Fruit fly (Drosophila melanogaster) whole organism, embryonic: ENCODE measurements around the gene CG31068.

ENCODE experiments used
- Ada2b ChIP-seq: fragments of 200-800 bp; sonication (Bioruptor generic); IDR thresholded peaks from 2 replicates; pipeline ENCODE4 v1.3.6; 2022; ENCODE audit warnings: missing biosample characterization, missing genetic modification characterization
- Antp ChIP-seq: fragments of 200-800 bp; sonication (Bioruptor generic); optimal IDR thresholded peaks from 3 replicates; lab custom pipeline; 2016; ENCODE audit warnings: missing biosample characterization, missing genetic modification characterization
- Bgb ChIP-seq: fragments of 200-800 bp; sonication (Bioruptor generic); IDR thresholded peaks from 2 replicates; pipeline ENCODE4 v1.3.6; 2022; ENCODE audit warnings: missing biosample characterization, missing genetic modification characterization; ENCODE audit not compliant: partially characterized antibody
- CG10654 ChIP-seq: fragments of 200-800 bp; sonication (Bioruptor generic); optimal IDR thresholded peaks from 2 replicates; lab custom pipeline; 2016; ENCODE audit warnings: missing biosample characterization, missing genetic modification characterization
- CG11695 ChIP-seq: fragments of 200-800 bp; sonication (Bioruptor generic); IDR thresholded peaks from 3 replicates; pipeline ENCODE4 v1.3.6; 2022; ENCODE audit warnings: missing biosample characterization, missing genetic modification characterization
- CG11696 ChIP-seq: fragments of 200-800 bp; sonication (Bioruptor generic); IDR thresholded peaks from 2 replicates; pipeline ENCODE4 v1.3.6; 2022; ENCODE audit warnings: missing biosample characterization, missing genetic modification characterization
- CG13296 ChIP-seq: fragments of 200-800 bp; sonication (Bioruptor generic); optimal IDR thresholded peaks from 3 replicates; lab custom pipeline; 2018; ENCODE audit warnings: missing biosample characterization, mild to moderate bottlenecking, missing genetic modification characterization
- CG13894 ChIP-seq: fragments of 200-800 bp; sonication (Bioruptor generic); optimal IDR thresholded peaks from 3 replicates; lab custom pipeline; 2018; ENCODE audit warnings: missing biosample characterization, mild to moderate bottlenecking, missing genetic modification characterization, moderate library complexity
- CG14667 ChIP-seq: fragments of 200-800 bp; sonication (Bioruptor generic); IDR thresholded peaks from 2 replicates; pipeline ENCODE4 v1.3.6; 2022; ENCODE audit warnings: missing biosample characterization, missing genetic modification characterization
- CG14965 ChIP-seq: fragments of 200-800 bp; sonication (Bioruptor generic); optimal IDR thresholded peaks from 2 replicates; lab custom pipeline; 2016; ENCODE audit warnings: missing biosample characterization, missing genetic modification characterization, borderline replicate concordance
- CG1603 ChIP-seq: fragments of 200-800 bp; sonication (Bioruptor generic); optimal IDR thresholded peaks from 2 replicates; lab custom pipeline; 2019; ENCODE audit warnings: missing biosample characterization, mild to moderate bottlenecking, missing genetic modification characterization, moderate library complexity
- CG16815 ChIP-seq: fragments of 200-800 bp; sonication (Bioruptor generic); optimal IDR thresholded peaks from 3 replicates; lab custom pipeline; 2017; ENCODE audit warnings: missing biosample characterization, mild to moderate bottlenecking, missing genetic modification characterization
- CG17568 ChIP-seq: fragments of 200-800 bp; sonication (Bioruptor generic); optimal IDR thresholded peaks from 2 replicates; lab custom pipeline; 2018; ENCODE audit warnings: missing biosample characterization, mild to moderate bottlenecking, missing genetic modification characterization, moderate library complexity
- CG17612 ChIP-seq: fragments of 200-800 bp; sonication (Bioruptor generic); IDR thresholded peaks from 2 replicates; pipeline ENCODE4 v1.3.6; 2022; ENCODE audit warnings: missing biosample characterization, missing genetic modification characterization
- CG18764 ChIP-seq: fragments of 200-800 bp; sonication (Bioruptor generic); optimal IDR thresholded peaks from 3 replicates; lab custom pipeline; 2016; ENCODE audit warnings: missing biosample characterization, missing genetic modification characterization
- CG2678 ChIP-seq: fragments of 200-800 bp; sonication (Bioruptor generic); optimal IDR thresholded peaks from 3 replicates; lab custom pipeline; 2019; ENCODE audit warnings: missing biosample characterization, mild to moderate bottlenecking, missing genetic modification characterization, moderate library complexity
- CG30020 ChIP-seq: fragments of 200-800 bp; optimal IDR thresholded peaks from 2 replicates; lab custom pipeline; 2019; ENCODE audit warnings: missing biosample characterization, mild to moderate bottlenecking, missing genetic modification characterization, moderate library complexity
- CG32767 ChIP-seq: fragments of 200-800 bp; sonication (Bioruptor generic); IDR thresholded peaks from 2 replicates; pipeline ENCODE4 v1.3.6; 2022; ENCODE audit warnings: missing biosample characterization, missing genetic modification characterization
- CG34224 ChIP-seq: fragments of 200-800 bp; sonication (Bioruptor generic); IDR thresholded peaks from 3 replicates; pipeline ENCODE4 v1.3.6; 2022; ENCODE audit warnings: missing biosample characterization, missing genetic modification characterization; ENCODE audit not compliant: partially characterized antibody
- CG4424 ChIP-seq: fragments of 200-800 bp; sonication (Bioruptor generic); optimal IDR thresholded peaks from 3 replicates; lab custom pipeline; 2016; ENCODE audit warnings: missing biosample characterization, missing genetic modification characterization
- CG4730 ChIP-seq: fragments of 200-800 bp; sonication (Bioruptor generic); IDR thresholded peaks from 2 replicates; pipeline ENCODE4 v1.3.6; 2022; ENCODE audit warnings: missing biosample characterization, missing genetic modification characterization
- CG7271 ChIP-seq: fragments of 200-800 bp; sonication (Bioruptor generic); optimal IDR thresholded peaks from 2 replicates; lab custom pipeline; 2018; ENCODE audit warnings: missing biosample characterization, mild to moderate bottlenecking, missing genetic modification characterization, moderate library complexity
- CG7839 ChIP-seq: fragments of 200-800 bp; sonication (Bioruptor generic); optimal IDR thresholded peaks from 3 replicates; lab custom pipeline; 2018; ENCODE audit warnings: missing biosample characterization, mild to moderate bottlenecking, missing genetic modification characterization, moderate library complexity
- H2.0 ChIP-seq: fragments of 200-800 bp; sonication (Bioruptor generic); IDR thresholded peaks from 2 replicates; pipeline ENCODE4 v1.3.6; 2022; ENCODE audit warnings: missing biosample characterization, missing genetic modification characterization
- HLH54F ChIP-seq: fragments of 200-800 bp; sonication (Bioruptor generic); optimal IDR thresholded peaks from 3 replicates; lab custom pipeline; 2016; ENCODE audit warnings: missing biosample characterization, missing genetic modification characterization
- HLHmδ ChIP-seq: fragments of 200-800 bp; sonication (Bioruptor generic); optimal IDR thresholded peaks from 2 replicates; lab custom pipeline; 2018; ENCODE audit warnings: missing biosample characterization, mild to moderate bottlenecking, missing genetic modification characterization, moderate library complexity
- HmgD ChIP-seq: fragments of 200-800 bp; sonication (Bioruptor generic); optimal IDR thresholded peaks from 3 replicates; lab custom pipeline; 2016; ENCODE audit warnings: missing biosample characterization, missing genetic modification characterization
- Nf-YC ChIP-seq: fragments of 200-800 bp; optimal IDR thresholded peaks from 3 replicates; lab custom pipeline; 2019; ENCODE audit warnings: missing biosample characterization, mild to moderate bottlenecking, missing genetic modification characterization, moderate library complexity
- NfI ChIP-seq: fragments of 200-800 bp; sonication (Bioruptor generic); optimal IDR thresholded peaks from 3 replicates; lab custom pipeline; 2018; ENCODE audit warnings: missing biosample characterization, mild to moderate bottlenecking, missing genetic modification characterization, moderate library complexity
- Pdp1 ChIP-seq, 2 experiments: fragments of 200-800 bp; sonication (Bioruptor generic); optimal IDR thresholded peaks; 3 replicates each; lab custom pipeline; 2016; ENCODE audit warnings: missing biosample characterization in 2 of 2, missing genetic modification characterization in 2 of 2, mild to moderate bottlenecking in 1 of 2, moderate library complexity in 1 of 2
- Sox102F ChIP-seq: fragments of 200-800 bp; sonication (Bioruptor generic); optimal IDR thresholded peaks from 2 replicates; lab custom pipeline; 2018; ENCODE audit warnings: missing biosample characterization, mild to moderate bottlenecking, missing genetic modification characterization, moderate library complexity
- Spps ChIP-seq: fragments of 200-800 bp; sonication (Bioruptor generic); optimal IDR thresholded peaks from 2 replicates; lab custom pipeline; 2018; ENCODE audit warnings: missing biosample characterization, mild to moderate bottlenecking, missing genetic modification characterization
- Taf1 ChIP-seq: fragments of 200-800 bp; sonication (Bioruptor generic); IDR thresholded peaks from 2 replicates; pipeline ENCODE4 v1.3.6; 2022; ENCODE audit warnings: missing biosample characterization, missing genetic modification characterization
- YL-1 ChIP-seq: fragments of 200-800 bp; sonication (Bioruptor generic); optimal IDR thresholded peaks from 3 replicates; lab custom pipeline; 2017; ENCODE audit warnings: missing biosample characterization, mild to moderate bottlenecking, missing genetic modification characterization
- ap ChIP-seq: fragments of 200-800 bp; sonication (Bioruptor generic); IDR thresholded peaks from 2 replicates; pipeline ENCODE4 v1.3.6; 2022; ENCODE audit warnings: missing biosample characterization, missing genetic modification characterization
- cad ChIP-seq: fragments of >200 bp; optimal IDR thresholded peaks from 2 replicates; lab custom pipeline; 2017; ENCODE audit warnings: missing biosample characterization, missing genetic modification characterization
- chn ChIP-seq: fragments of 200-800 bp; sonication (Bioruptor generic); optimal IDR thresholded peaks from 2 replicates; lab custom pipeline; 2016; ENCODE audit warnings: missing biosample characterization, missing genetic modification characterization
- dimm ChIP-seq: fragments of 200-800 bp; sonication (Bioruptor generic); IDR thresholded peaks from 2 replicates; pipeline ENCODE4 v1.3.6; 2022; ENCODE audit warnings: missing biosample characterization, missing genetic modification characterization
- eyg ChIP-seq: fragments of 200-800 bp; sonication (Bioruptor generic); optimal IDR thresholded peaks from 3 replicates; lab custom pipeline; 2016; ENCODE audit warnings: missing biosample characterization, missing genetic modification characterization
- knrl ChIP-seq: fragments of 200-800 bp; sonication (Bioruptor generic); IDR thresholded peaks from 3 replicates; pipeline ENCODE4 v1.3.6; 2022; ENCODE audit warnings: missing biosample characterization, missing genetic modification characterization; ENCODE audit not compliant: partially characterized antibody
- luna ChIP-seq: fragments of 200-800 bp; sonication (Bioruptor generic); optimal IDR thresholded peaks from 2 replicates; lab custom pipeline; 2016; ENCODE audit warnings: missing biosample characterization, missing genetic modification characterization
- mirr ChIP-seq: fragments of 200-800 bp; sonication (Bioruptor generic); optimal IDR thresholded peaks from 3 replicates; lab custom pipeline; 2018; ENCODE audit warnings: missing biosample characterization, mild to moderate bottlenecking, missing genetic modification characterization
- org-1 ChIP-seq: fragments of 200-800 bp; sonication (Bioruptor generic); optimal IDR thresholded peaks from 2 replicates; lab custom pipeline; 2017; ENCODE audit warnings: missing biosample characterization, missing genetic modification characterization
- p53 ChIP-seq: fragments of 200-800 bp; sonication (Bioruptor generic); optimal IDR thresholded peaks from 2 replicates; lab custom pipeline; 2016; ENCODE audit warnings: missing biosample characterization, missing genetic modification characterization
- run ChIP-seq: fragments of 200-800 bp; sonication (Bioruptor generic); optimal IDR thresholded peaks from 3 replicates; lab custom pipeline; 2018; ENCODE audit warnings: missing biosample characterization, mild to moderate bottlenecking, missing genetic modification characterization
- shn ChIP-seq: fragments of 200-800 bp; sonication (Bioruptor generic); optimal IDR thresholded peaks from 3 replicates; lab custom pipeline; 2016; ENCODE audit warnings: missing biosample characterization, missing genetic modification characterization
- slbo ChIP-seq: fragments of 200-800 bp; sonication (Bioruptor generic); IDR thresholded peaks from 2 replicates; pipeline ENCODE4 v1.3.6; 2022; ENCODE audit warnings: missing biosample characterization, missing genetic modification characterization
- tin ChIP-seq: fragments of 200-800 bp; sonication (Bioruptor generic); optimal IDR thresholded peaks from 3 replicates; lab custom pipeline; 2016; ENCODE audit warnings: missing biosample characterization, missing genetic modification characterization
- trh ChIP-seq: fragments of 200-800 bp; sonication (Bioruptor generic); optimal IDR thresholded peaks from 2 replicates; lab custom pipeline; 2016; ENCODE audit warnings: missing biosample characterization, missing genetic modification characterization
- yki ChIP-seq: fragments of >200 bp; optimal IDR thresholded peaks from 3 replicates; lab custom pipeline; 2018

The CG31068 gene

DNA sequence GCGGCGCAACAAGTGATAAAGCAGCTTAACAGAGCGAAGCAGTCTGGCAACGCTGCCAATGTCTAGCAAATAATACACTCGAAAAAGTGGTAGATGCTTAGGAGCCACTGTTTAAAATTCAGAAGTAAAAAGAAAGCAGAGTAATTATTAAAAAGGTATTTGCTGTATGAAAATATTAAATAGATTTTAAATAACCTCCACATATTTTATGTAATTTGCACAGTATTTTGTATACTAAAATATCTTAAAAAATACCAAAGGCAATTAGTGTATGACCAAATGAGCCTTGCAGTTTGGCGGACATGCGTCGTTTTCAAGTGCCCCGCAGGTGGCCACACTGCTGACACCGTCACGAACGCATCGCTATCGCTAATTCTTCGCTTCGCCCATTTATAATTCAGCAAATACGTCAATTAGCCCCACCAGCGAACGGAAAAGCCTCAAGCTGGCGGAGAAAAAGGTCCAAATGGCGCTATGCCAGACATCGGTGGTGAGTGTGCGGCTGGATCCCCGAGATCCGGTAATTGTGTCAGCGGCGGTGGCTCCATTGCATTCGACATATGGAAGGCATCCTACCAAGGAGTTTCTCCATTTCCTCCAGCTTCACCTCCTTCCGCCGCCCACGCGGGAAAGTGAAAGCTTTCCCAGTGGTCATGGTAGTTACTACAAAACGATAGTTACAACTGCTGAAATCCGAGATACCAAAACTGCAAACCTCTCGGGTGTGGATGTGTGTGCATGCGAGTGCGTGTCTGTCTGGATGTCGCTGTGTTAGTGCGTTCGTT is 19.8 kb downstream of the CG31068 start, which contains the start of gene pll (continued):
- no peak for TF ChIP-seq HLHmδ (GFP tag; lab: Kevin White, UChicago)
- peak; percentile 96 for TF ChIP-seq slbo (GFP tag; lab: Robert Waterston, UW)
- peak; percentile 62; the same call in 1 of the 2 replicates for TF ChIP-seq dimm
- peak; percentile 17 for TF ChIP-seq org-1 (GFP tag; lab: Kevin White, UChicago)
- no peak for TF ChIP-seq cad (GFP tag; lab: Kevin White, UChicago)
- peak; percentile 71 for TF ChIP-seq CG1603
- TF ChIP-seq shn (GFP tag; lab: Kevin White, UChicago): peak; percentile 63
- peak; percentile 58 for TF ChIP-seq run (tag; lab: Kevin White, UChicago)
- peak; percentile 86 for TF ChIP-seq Ada2b (GFP tag; lab: Robert Waterston, UW)
- TF ChIP-seq chn (GFP tag; lab: Kevin White, UChicago): peak; percentile 63
- peak; percentile 66 for TF ChIP-seq CG18764 (GFP tag; lab: Kevin White, UChicago)
- peak; percentile 77 for TF ChIP-seq CG32767 (GFP tag; lab: Robert Waterston, UW)
- peak; percentile 66 for TF ChIP-seq Bgb (GFP tag; lab: Robert Waterston, UW)
- TF ChIP-seq YL-1 (GFP tag; lab: Kevin White, UChicago): peak; percentile 74
- TF ChIP-seq Antp (GFP tag; lab: Kevin White, UChicago): peak; percentile 32
- peak; percentile 84 for TF ChIP-seq CG4730 (GFP tag; lab: Robert Waterston, UW)
- peak; percentile 79 for TF ChIP-seq tin (GFP tag; lab: Kevin White, UChicago)
- peak; percentile 65 for TF ChIP-seq luna (GFP tag; lab: Kevin White, UChicago)
- peak; percentile 63 for TF ChIP-seq HmgD (GFP tag; lab: Kevin White, UChicago)
- peak; percentile 17 for TF ChIP-seq CG7271
- TF ChIP-seq NfI (GFP tag; lab: Kevin White, UChicago): peak; percentile 83
- TF ChIP-seq trh (GFP tag; lab: Kevin White, UChicago): peak; percentile 22
- no peak for TF ChIP-seq CG34224 (GFP tag; lab: Robert Waterston, UW)
- TF ChIP-seq CG14965 (GFP tag; lab: Kevin White, UChicago): no peak
- peak; percentile 67 to 92 for TF ChIP-seq Pdp1 (GFP tag; optimal IDR thresholded peaks at IDR 0.05; lab: Kevin White, UChicago)
- peak; percentile 64 for TF ChIP-seq CG16815 (GFP tag; lab: Kevin White, UChicago)
- TF ChIP-seq CG2678 (tag; lab: Kevin White, UChicago): no peak
- TF ChIP-seq p53: peak; percentile 78
- TF ChIP-seq Spps (tag; lab: Kevin White, UChicago): peak; percentile 57
- TF ChIP-seq ap (GFP tag; lab: Robert Waterston, UW): peak; percentile 58
- TF ChIP-seq Taf1 (GFP tag; lab: Robert Waterston, UW): peak; percentile 76
- peak; percentile 71 for TF ChIP-seq Nf-YC (tag; lab: Kevin White, UChicago)
- TF ChIP-seq CG13894 (tag; lab: Kevin White, UChicago): no peak
- peak; percentile 56; the same call in 1 of the 3 replicates for TF ChIP-seq knrl (GFP tag; lab: Robert Waterston, UW)
- peak; percentile 88 for TF ChIP-seq CG11695 (GFP tag; lab: Robert Waterston, UW)
- TF ChIP-seq eyg: peak; percentile 59
- no peak for TF ChIP-seq CG17568 (GFP tag; lab: Kevin White, UChicago)
- peak; percentile 85 for TF ChIP-seq Sox102F (GFP tag; lab: Kevin White, UChicago)
- TF ChIP-seq mirr: peak; percentile 24
- no peak for TF ChIP-seq CG30020 (tag; lab: Kevin White, UChicago)
- TF ChIP-seq CG13296 (GFP tag; lab: Kevin White, UChicago): no peak
- peak; percentile 67 for TF ChIP-seq CG4424
- peak; percentile 73 for TF ChIP-seq CG11696 (GFP tag; lab: Robert Waterston, UW)
- TF ChIP-seq CG10654 (GFP tag; lab: Kevin White, UChicago): peak; percentile 75
- no peak for TF ChIP-seq CG7839 (tag; lab: Kevin White, UChicago)
- TF ChIP-seq H2.0 (GFP tag; lab: Robert Waterston, UW): peak; percentile 84
- peak; percentile 90 for TF ChIP-seq CG14667 (GFP tag; lab: Robert Waterston, UW)
- peak; percentile 68 for TF ChIP-seq HLH54F (GFP tag; lab: Kevin White, UChicago)
- TF ChIP-seq yki: no peak
- 0 out of 2 replicates have a peak, but pooled peaks have one; percentile 26 for TF ChIP-seq CG17612
